Fruit fly (Drosophila melanogaster) whole organism, embryonic: ENCODE results near the gene CG6569.
A peak's percentile ranks its signal among the peaks of the same experiment; 100 is the strongest.

ENCODE experiments used
- Abd-B ChIP-seq: fragments of 200-800 bp; sonication (Bioruptor generic); optimal IDR thresholded peaks from 2 replicates; lab custom pipeline; 2018; ENCODE audit warnings: missing biosample characterization, mild to moderate bottlenecking, missing genetic modification characterization, moderate library complexity
- BtbVII ChIP-seq: fragments of 200-800 bp; sonication (Bioruptor generic); optimal IDR thresholded peaks from 3 replicates; lab custom pipeline; 2017; ENCODE audit warnings: missing biosample characterization, mild to moderate bottlenecking, missing genetic modification characterization
- C15 ChIP-seq: fragments of 200-800 bp; sonication (Bioruptor generic); IDR thresholded peaks from 3 replicates; pipeline ENCODE4 v1.3.6; 2022; ENCODE audit warnings: missing biosample characterization, missing genetic modification characterization
- CG10565 ChIP-seq: fragments of 200-800 bp; sonication (Bioruptor generic); optimal IDR thresholded peaks from 3 replicates; lab custom pipeline; 2016; ENCODE audit warnings: missing biosample characterization, mild to moderate bottlenecking, missing genetic modification characterization
- CG11093 ChIP-seq: fragments of 200-800 bp; sonication (Bioruptor generic); IDR thresholded peaks from 3 replicates; pipeline ENCODE4 v1.3.6; 2022; ENCODE audit warnings: missing biosample characterization, missing genetic modification characterization
- CG11504 ChIP-seq: fragments of 200-800 bp; sonication (Bioruptor generic); optimal IDR thresholded peaks from 3 replicates; lab custom pipeline; 2019; ENCODE audit warnings: missing biosample characterization, mild to moderate bottlenecking, missing genetic modification characterization, moderate library complexity
- CG1233 ChIP-seq: fragments of 200-800 bp; sonication (Bioruptor generic); optimal IDR thresholded peaks from 4 replicates; lab custom pipeline; 2018; ENCODE audit warnings: missing biosample characterization, mild to moderate bottlenecking, missing genetic modification characterization
- CG12942 ChIP-seq: fragments of 200-800 bp; sonication (Bioruptor generic); optimal IDR thresholded peaks from 3 replicates; lab custom pipeline; 2016; ENCODE audit warnings: missing biosample characterization, missing genetic modification characterization
- CG13123 ChIP-seq: fragments of 200-800 bp; sonication (Bioruptor generic); optimal IDR thresholded peaks from 2 replicates; lab custom pipeline; 2016; ENCODE audit warnings: missing biosample characterization, missing genetic modification characterization
- CG13624 ChIP-seq: fragments of 200-800 bp; sonication (Bioruptor generic); optimal IDR thresholded peaks from 2 replicates; lab custom pipeline; 2016; ENCODE audit warnings: missing biosample characterization, missing genetic modification characterization
- CG14667 ChIP-seq: fragments of 200-800 bp; sonication (Bioruptor generic); IDR thresholded peaks from 2 replicates; pipeline ENCODE4 v1.3.6; 2022; ENCODE audit warnings: missing biosample characterization, missing genetic modification characterization
- CG14965 ChIP-seq: fragments of 200-800 bp; sonication (Bioruptor generic); optimal IDR thresholded peaks from 2 replicates; lab custom pipeline; 2016; ENCODE audit warnings: missing biosample characterization, missing genetic modification characterization, borderline replicate concordance
- CG1647 ChIP-seq: fragments of 200-800 bp; sonication (Bioruptor generic); optimal IDR thresholded peaks from 3 replicates; lab custom pipeline; 2016; ENCODE audit warnings: missing biosample characterization, missing genetic modification characterization
- CG17612 ChIP-seq: fragments of 200-800 bp; sonication (Bioruptor generic); IDR thresholded peaks from 2 replicates; pipeline ENCODE4 v1.3.6; 2022; ENCODE audit warnings: missing biosample characterization, missing genetic modification characterization
- CG17802 ChIP-seq: fragments of 200-800 bp; sonication (Bioruptor generic); optimal IDR thresholded peaks from 2 replicates; lab custom pipeline; 2018; ENCODE audit warnings: missing biosample characterization, mild to moderate bottlenecking, missing genetic modification characterization, moderate library complexity
- CG18262 ChIP-seq: fragments of 200-800 bp; optimal IDR thresholded peaks from 3 replicates; lab custom pipeline; 2019; ENCODE audit warnings: missing biosample characterization, mild to moderate bottlenecking, missing genetic modification characterization, moderate library complexity
- CG2712 ChIP-seq: fragments of 200-800 bp; optimal IDR thresholded peaks from 3 replicates; lab custom pipeline; 2019; ENCODE audit warnings: missing biosample characterization, mild to moderate bottlenecking, missing genetic modification characterization, moderate library complexity
- CG30431 ChIP-seq: fragments of 200-800 bp; sonication (Bioruptor generic); optimal IDR thresholded peaks from 2 replicates; lab custom pipeline; 2017; ENCODE audit warnings: missing biosample characterization, missing genetic modification characterization
- CG31388 ChIP-seq: fragments of 200-800 bp; sonication (Bioruptor generic); optimal IDR thresholded peaks from 2 replicates; lab custom pipeline; 2016; ENCODE audit warnings: missing biosample characterization, missing genetic modification characterization
- CG3281 ChIP-seq: fragments of 200-800 bp; sonication (Bioruptor generic); optimal IDR thresholded peaks from 3 replicates; lab custom pipeline; 2017; ENCODE audit warnings: missing biosample characterization, mild to moderate bottlenecking, missing genetic modification characterization
- CG3726 ChIP-seq: fragments of 200-800 bp; sonication (Bioruptor generic); IDR thresholded peaks from 3 replicates; pipeline ENCODE4, ENCODE4 v1.3.6; 2022; ENCODE audit warnings: missing biosample characterization, missing genetic modification characterization
- CG4707 ChIP-seq: fragments of 200-800 bp; sonication (Bioruptor generic); optimal IDR thresholded peaks from 2 replicates; lab custom pipeline; 2018; ENCODE audit warnings: missing biosample characterization, mild to moderate bottlenecking, missing genetic modification characterization, moderate library complexity
- CG5245 ChIP-seq: fragments of 200-800 bp; sonication (Bioruptor generic); optimal IDR thresholded peaks from 3 replicates; lab custom pipeline; 2016; ENCODE audit warnings: missing biosample characterization, missing genetic modification characterization
- CG6654 ChIP-seq: fragments of 200-800 bp; sonication (Bioruptor generic); optimal IDR thresholded peaks from 2 replicates; lab custom pipeline; 2017; ENCODE audit warnings: missing biosample characterization, mild to moderate bottlenecking, missing genetic modification characterization
- CG9727 ChIP-seq: fragments of 200-800 bp; sonication (Bioruptor generic); optimal IDR thresholded peaks from 3 replicates; lab custom pipeline; 2017; ENCODE audit warnings: missing biosample characterization, mild to moderate bottlenecking, missing genetic modification characterization
- D19A ChIP-seq: fragments of 200-800 bp; optimal IDR thresholded peaks from 3 replicates; lab custom pipeline; 2019; ENCODE audit warnings: missing biosample characterization, mild to moderate bottlenecking, missing genetic modification characterization, moderate library complexity
- Dip2 ChIP-seq: fragments of 200-800 bp; sonication (Bioruptor generic); IDR thresholded peaks from 2 replicates; pipeline ENCODE4 v1.3.6; 2022; ENCODE audit warnings: missing biosample characterization, missing genetic modification characterization
- Dll ChIP-seq: fragments of 200-800 bp; sonication (Bioruptor generic); IDR thresholded peaks from 4 replicates; pipeline ENCODE4 v1.3.6; 2022; ENCODE audit warnings: missing biosample characterization, missing genetic modification characterization; ENCODE audit not compliant: partially characterized antibody
- Fer1 ChIP-seq: fragments of 200-800 bp; sonication (Bioruptor generic); optimal IDR thresholded peaks from 2 replicates; lab custom pipeline; 2017; ENCODE audit warnings: missing biosample characterization, mild to moderate bottlenecking, missing genetic modification characterization
- Hmr ChIP-seq: fragments of 200-800 bp; sonication (Bioruptor generic); optimal IDR thresholded peaks from 3 replicates; lab custom pipeline; 2017; ENCODE audit warnings: mild to moderate bottlenecking, missing biosample characterization, missing genetic modification reagents, missing genetic modification characterization
- Hr3 ChIP-seq: fragments of 200-800 bp; sonication (Bioruptor generic); optimal IDR thresholded peaks from 3 replicates; lab custom pipeline; 2016; ENCODE audit warnings: missing biosample characterization, missing genetic modification characterization
- MTF-1 ChIP-seq: fragments of 200-800 bp; sonication (Bioruptor generic); optimal IDR thresholded peaks from 2 replicates; lab custom pipeline; 2018; ENCODE audit warnings: missing biosample characterization, mild to moderate bottlenecking, missing genetic modification characterization, borderline replicate concordance
- Nf-YA ChIP-seq: fragments of 200-800 bp; sonication (Bioruptor generic); IDR thresholded peaks from 2 replicates; pipeline ENCODE4 v1.3.6; 2022; ENCODE audit warnings: missing biosample characterization, missing genetic modification characterization
- Pdp1 ChIP-seq, 2 experiments: fragments of 200-800 bp; sonication (Bioruptor generic); optimal IDR thresholded peaks; 3 replicates each; lab custom pipeline; 2016; ENCODE audit warnings: missing biosample characterization in 2 of 2, missing genetic modification characterization in 2 of 2, mild to moderate bottlenecking in 1 of 2, moderate library complexity in 1 of 2
- Sry-δ ChIP-seq: fragments of 200-800 bp; sonication (Bioruptor generic); optimal IDR thresholded peaks from 2 replicates; lab custom pipeline; 2016; ENCODE audit warnings: missing biosample characterization, missing genetic modification characterization
- ab ChIP-seq: fragments of 200-800 bp; sonication (Bioruptor generic); optimal IDR thresholded peaks from 2 replicates; lab custom pipeline; 2016; ENCODE audit warnings: missing biosample characterization, missing genetic modification characterization
- abd-A ChIP-seq: fragments of 200-800 bp; sonication (Bioruptor generic); optimal IDR thresholded peaks from 3 replicates; lab custom pipeline; 2019; ENCODE audit warnings: missing biosample characterization, mild to moderate bottlenecking, missing genetic modification characterization, moderate library complexity
- bab2 ChIP-seq: fragments of 200-800 bp; sonication (Bioruptor generic); optimal IDR thresholded peaks from 2 replicates; lab custom pipeline; 2016; ENCODE audit warnings: missing biosample characterization, missing genetic modification characterization
- bbx ChIP-seq: fragments of 200-800 bp; sonication (Bioruptor generic); IDR thresholded peaks from 2 replicates; pipeline ENCODE4 v1.3.6; 2022; ENCODE audit warnings: missing biosample characterization, missing genetic modification characterization; ENCODE audit not compliant: partially characterized antibody
- bowl ChIP-seq: fragments of 200-800 bp; sonication (Bioruptor generic); IDR thresholded peaks from 2 replicates; pipeline ENCODE4 v1.3.6; 2022; ENCODE audit warnings: missing biosample characterization, missing genetic modification characterization
- dimm ChIP-seq: fragments of 200-800 bp; sonication (Bioruptor generic); IDR thresholded peaks from 2 replicates; pipeline ENCODE4 v1.3.6; 2022; ENCODE audit warnings: missing biosample characterization, missing genetic modification characterization
- fu2 ChIP-seq: fragments of 200-800 bp; sonication (Bioruptor generic); optimal IDR thresholded peaks from 2 replicates; lab custom pipeline; 2016; ENCODE audit warnings: missing biosample characterization, missing genetic modification characterization
- jigr1 ChIP-seq: fragments of 200-800 bp; sonication (Bioruptor generic); IDR thresholded peaks from 3 replicates; pipeline ENCODE4 v1.3.6; 2022; ENCODE audit warnings: missing biosample characterization, missing genetic modification characterization
- nerfin-2 ChIP-seq: fragments of 200-800 bp; sonication (Bioruptor generic); IDR thresholded peaks from 2 replicates; pipeline ENCODE4 v1.3.6; 2022; ENCODE audit warnings: missing biosample characterization, missing genetic modification characterization; ENCODE audit not compliant: partially characterized antibody
- psq ChIP-seq: fragments of 200-800 bp; sonication (Bioruptor generic); optimal IDR thresholded peaks from 2 replicates; lab custom pipeline; 2017; ENCODE audit warnings: missing biosample characterization, missing genetic modification characterization
- rib ChIP-seq: fragments of 200-800 bp; sonication (Bioruptor generic); IDR thresholded peaks from 2 replicates; pipeline ENCODE4 v1.3.6; 2022; ENCODE audit warnings: missing biosample characterization, missing genetic modification characterization
- sd ChIP-seq: fragments of 200-800 bp; sonication (Bioruptor generic); optimal IDR thresholded peaks from 3 replicates; lab custom pipeline; 2018; ENCODE audit warnings: missing biosample characterization, mild to moderate bottlenecking, missing genetic modification characterization, moderate library complexity
- tx ChIP-seq: fragments of 200-800 bp; sonication (Bioruptor generic); optimal IDR thresholded peaks from 2 replicates; lab custom pipeline; 2016; ENCODE audit warnings: missing biosample characterization, missing genetic modification characterization
- vfl ChIP-seq: fragments of 200-800 bp; sonication (Bioruptor generic); optimal IDR thresholded peaks from 2 replicates; lab custom pipeline; 2016; ENCODE audit warnings: missing biosample characterization, missing genetic modification characterization

Gene CG6569

DNA sequence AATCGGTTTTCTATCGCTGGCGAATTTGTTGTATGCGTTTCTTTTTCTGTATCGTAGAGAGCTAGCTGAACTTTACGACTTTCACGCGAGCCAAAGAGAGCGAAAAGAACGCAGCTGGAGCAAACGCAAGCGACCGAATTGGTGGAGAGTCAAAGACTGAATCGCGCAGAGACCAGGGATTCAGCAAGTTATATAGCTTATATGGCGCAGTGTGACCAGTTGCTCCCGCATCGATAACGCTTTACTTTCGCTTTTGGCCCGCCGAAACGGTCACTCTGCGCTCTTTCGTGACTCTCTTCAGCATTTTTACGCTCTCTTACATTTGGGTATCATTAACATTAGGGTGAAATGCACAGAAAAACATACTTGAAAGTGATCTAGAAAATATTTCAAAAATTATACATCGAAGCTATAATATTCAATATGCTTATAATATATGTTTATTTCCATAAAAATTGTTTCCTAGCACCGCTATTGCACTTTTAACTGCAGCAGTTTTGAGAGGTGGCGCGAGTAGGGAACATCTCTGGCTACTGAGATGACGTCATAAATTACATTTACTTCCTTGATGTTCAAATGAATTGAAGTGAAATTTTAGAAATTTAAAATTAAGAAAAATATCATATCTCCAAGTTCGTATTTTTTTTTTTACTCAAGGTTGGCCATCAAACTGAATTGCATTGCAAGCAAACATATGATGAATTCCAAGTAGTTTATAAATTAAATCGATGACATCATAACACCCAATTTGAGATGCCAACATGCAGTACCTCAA, 11.4 kb downstream of the CG6569 start, which contains the start of gene glec (continued):
- peak in 1 of 2 experiments; percentile 54 for TF ChIP-seq Pdp1 (GFP tag; optimal IDR thresholded peaks at IDR 0.05; lab: Kevin White, UChicago)
- TF ChIP-seq CG12942: peak; percentile 16
- TF ChIP-seq Hr3 (GFP tag; lab: Kevin White, UChicago): peak; percentile 4
- TF ChIP-seq fu2 (GFP tag; lab: Kevin White, UChicago): no peak
- TF ChIP-seq Sry-δ: peak; percentile 3
- TF ChIP-seq CG2712 (tag; lab: Kevin White, UChicago): no peak
- TF ChIP-seq CG4707 (GFP tag; lab: Kevin White, UChicago): no peak
- TF ChIP-seq CG31388 (GFP tag; lab: Kevin White, UChicago): no peak
- TF ChIP-seq bbx (GFP tag; lab: Robert Waterston, UW): peak; percentile 82
- no peak for TF ChIP-seq jigr1
- no peak for TF ChIP-seq CG10565 (GFP tag; lab: Kevin White, UChicago)
- peak; percentile 6 for TF ChIP-seq CG3281 (GFP tag; lab: Kevin White, UChicago)
- peak; percentile 56 for TF ChIP-seq psq (GFP tag; lab: Kevin White, UChicago)
- peak; percentile 75 for TF ChIP-seq rib (GFP tag; lab: Robert Waterston, UW)
- TF ChIP-seq CG3726: no peak
- TF ChIP-seq nerfin-2 (GFP tag; lab: Robert Waterston, UW): peak; percentile 33; the same call in 1 of the 2 replicates
- no peak for TF ChIP-seq CG5245
- peak; percentile 72 for TF ChIP-seq abd-A (tag; lab: Kevin White, UChicago)
- TF ChIP-seq CG13624 (GFP tag; lab: Kevin White, UChicago): peak; percentile 53
- no peak for TF ChIP-seq CG1233 (GFP tag; lab: Kevin White, UChicago)
- no peak for TF ChIP-seq ab (GFP tag; lab: Kevin White, UChicago)
- peak; percentile 11 for TF ChIP-seq CG11504 (tag; lab: Kevin White, UChicago)
- TF ChIP-seq Fer1: peak; percentile 60
- TF ChIP-seq CG13123 (GFP tag; lab: Kevin White, UChicago): no peak
- peak; percentile 23 for TF ChIP-seq D19A (tag; lab: Kevin White, UChicago)
- peak; percentile 1 for TF ChIP-seq CG9727 (GFP tag; lab: Kevin White, UChicago)
- peak; percentile 61 for TF ChIP-seq Hmr (GFP tag; lab: Kevin White, UChicago)
- no peak for TF ChIP-seq bab2 (GFP tag; lab: Kevin White, UChicago)
- TF ChIP-seq vfl (GFP tag; lab: Kevin White, UChicago): no peak
- no peak for TF ChIP-seq CG30431 (GFP tag; lab: Kevin White, UChicago)
- TF ChIP-seq CG17612: no peak
- TF ChIP-seq dimm (GFP tag; lab: Robert Waterston, UW): no peak
- TF ChIP-seq sd (tag; lab: Kevin White, UChicago): no peak
- TF ChIP-seq CG11093 (GFP tag; lab: Robert Waterston, UW): no peak
- peak; percentile 40 for TF ChIP-seq CG1647
- TF ChIP-seq bowl (GFP tag; lab: Robert Waterston, UW): peak; percentile 52; the same call in 1 of the 2 replicates
- no peak for TF ChIP-seq Nf-YA
- no peak for TF ChIP-seq BtbVII (GFP tag; lab: Kevin White, UChicago)
- peak; percentile 67 for TF ChIP-seq MTF-1
- no peak for TF ChIP-seq CG14667 (GFP tag; lab: Robert Waterston, UW)
- TF ChIP-seq C15 (GFP tag; lab: Robert Waterston, UW): no peak
- no peak for TF ChIP-seq tx (GFP tag; lab: Kevin White, UChicago)
- no peak for TF ChIP-seq Dip2
- TF ChIP-seq Dll (GFP tag; lab: Robert Waterston, UW): no peak
- peak; percentile 37 for TF ChIP-seq CG18262 (tag; lab: Kevin White, UChicago)
- no peak for TF ChIP-seq CG14965 (GFP tag; lab: Kevin White, UChicago)
- TF ChIP-seq CG6654 (GFP tag; lab: Kevin White, UChicago): no peak
- TF ChIP-seq Abd-B (GFP tag; lab: Kevin White, UChicago): no peak
- no peak for TF ChIP-seq CG17802
